Worm (Caenorhabditis elegans) whole organism, late embryonic: ENCODE data around the gene W10G11.2.

Source experiments
- C08G9.2 ChIP-seq: sonication (generic microtip); optimal IDR thresholded peaks from 2 replicates; lab custom pipeline; 2016; ENCODE audit warnings: mild to moderate bottlenecking, missing genetic modification characterization, moderate library complexity, missing compliant biosample characterization
- ceh-22 ChIP-seq: sonication (generic microtip); optimal IDR thresholded peaks from 2 replicates; lab custom pipeline; 2017; ENCODE audit warnings: missing biosample characterization, missing genetic modification characterization
- ceh-24 ChIP-seq: sonication (generic microtip); optimal IDR thresholded peaks from 2 replicates; lab custom pipeline; 2016; ENCODE audit warnings: mild to moderate bottlenecking, missing genetic modification characterization, missing compliant biosample characterization
- ceh-34 ChIP-seq: sonication (generic microtip); optimal IDR thresholded peaks from 2 replicates; lab custom pipeline; 2016; ENCODE audit warnings: mild to moderate bottlenecking, missing genetic modification characterization, missing compliant biosample characterization
- ceh-45 ChIP-seq: fragments of 200-800 bp; sonication (Bioruptor generic); IDR thresholded peaks from 2 replicates; pipeline ENCODE4 v1.3.6; 2022; ENCODE audit warnings: missing genetic modification reagents, missing genetic modification characterization, missing compliant biosample characterization
- che-1 ChIP-seq: sonication (generic microtip); optimal IDR thresholded peaks from 2 replicates; lab custom pipeline; 2016; ENCODE audit warnings: mild to moderate bottlenecking, missing genetic modification characterization, missing compliant biosample characterization
- dve-1 ChIP-seq: sonication (generic microtip); optimal IDR thresholded peaks from 2 replicates; lab custom pipeline; 2017; ENCODE audit warnings: antibody characterized with exemption, mild to moderate bottlenecking, missing genetic modification characterization, missing compliant biosample characterization
- elt-2 ChIP-seq: sonication (generic microtip); optimal IDR thresholded peaks from 2 replicates; lab custom pipeline; 2016; ENCODE audit warnings: missing genetic modification reagents, missing genetic modification characterization, missing compliant biosample characterization
- ets-4 ChIP-seq: sonication (generic microtip); optimal IDR thresholded peaks from 2 replicates; lab custom pipeline; 2016; ENCODE audit warnings: missing genetic modification characterization, missing compliant biosample characterization
- fkh-10 ChIP-seq: fragments of 150-350 bp; optimal IDR thresholded peaks from 2 replicates; lab custom pipeline; 2014; ENCODE audit warnings: missing biosample characterization, missing genetic modification reagents, missing genetic modification characterization
- nhr-11 ChIP-seq: fragments of 150-350 bp; optimal IDR thresholded peaks from 2 replicates; lab custom pipeline; 2014; ENCODE audit warnings: missing biosample characterization, missing genetic modification characterization
- nhr-232 ChIP-seq: sonication (generic microtip); optimal IDR thresholded peaks from 2 replicates; lab custom pipeline; 2016; ENCODE audit warnings: missing genetic modification characterization, missing compliant biosample characterization
- sox-4 ChIP-seq: sonication (generic microtip); optimal IDR thresholded peaks from 2 replicates; lab custom pipeline; 2017; ENCODE audit warnings: mild to moderate bottlenecking, missing genetic modification characterization, inconsistent platforms, missing compliant biosample characterization
- tbx-7 ChIP-seq: sonication (generic microtip); optimal IDR thresholded peaks from 2 replicates; lab custom pipeline; 2016; ENCODE audit warnings: missing genotype, missing genetic modification characterization, missing compliant biosample characterization

DNA sequence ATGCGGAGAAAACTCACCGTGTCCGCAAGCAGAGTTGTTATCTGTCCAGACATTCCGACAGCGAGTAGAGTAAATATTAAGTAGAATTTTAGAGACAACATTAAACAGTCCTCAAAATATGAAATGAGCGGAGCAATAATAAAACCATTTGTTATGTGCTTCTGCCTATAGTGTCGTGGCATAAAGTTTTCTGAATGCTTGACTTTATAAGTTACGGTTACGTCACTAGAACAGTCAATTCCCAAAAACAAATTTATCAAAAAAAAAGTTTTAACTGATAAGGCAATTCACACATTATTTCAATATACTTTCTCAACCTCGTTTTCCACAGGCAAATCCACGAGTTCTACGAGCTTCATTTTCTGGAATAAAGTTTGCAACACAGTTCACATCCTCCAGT, 7.7 kb upstream of the W10G11.2 start, which contains the start of gene clec-127:
- TF ChIP-seq ceh-45 (GFP tag; lab: Robert Waterston, UW) (no peak), ceh-34 (tag; lab: Kevin White, UChicago) (no peak), fkh-10 (GFP tag; lab: Kevin White, UChicago) (no peak), sox-4 (tag; lab: Kevin White, UChicago) (no peak), dve-1 (tag; lab: Kevin White, UChicago) (no peak), ceh-22 (no peak), nhr-11 (tag; lab: Kevin White, UChicago) (no peak), ets-4 (tag; lab: Kevin White, UChicago) (no peak), tbx-7 (tag; lab: Kevin White, UChicago) (no peak), ceh-24 (tag; lab: Kevin White, UChicago) (no peak), nhr-232 (tag; lab: Kevin White, UChicago) (no peak), che-1 (no peak), elt-2 (tag; lab: Kevin White, UChicago) (no peak), C08G9.2 (no peak)
